Fruit fly (Drosophila melanogaster): ENCODE measurements around the gene Ssb-c31a.
A peak's percentile ranks its signal among the peaks of the same experiment; 100 is the strongest.

Gene Ssb-c31a

dm6 chr2L:8204996-8205567, 6.1 kb upstream of the Ssb-c31a start, which contains the start of gene SLC5A11 (continued):
- TF ChIP-seq CG2129 (GFP tag; IDR thresholded peaks at IDR 0.05; ENCODE audit: partially characterized antibody) (no peak), CG12155 (GFP tag; optimal IDR thresholded peaks at IDR 0.05) (peak; percentile 98), dmrt99B (tag; optimal IDR thresholded peaks at IDR 0.05) (peak; percentile 100), CG10209 (GFP tag; optimal IDR thresholded peaks at IDR 0.05) (peak; percentile 94), Scr (GFP tag; IDR thresholded peaks at IDR 0.05; ENCODE audit: partially characterized antibody) (no peak), CrebB (tag; optimal IDR thresholded peaks at IDR 0.05) (peak; percentile 94), CG3407 (GFP tag; optimal IDR thresholded peaks at IDR 0.05) (peak; percentile 86), CG17568 (GFP tag; optimal IDR thresholded peaks at IDR 0.05) (peak; percentile 90), stc (GFP tag; IDR thresholded peaks at IDR 0.05) (peak; percentile 98), tll (GFP tag; optimal IDR thresholded peaks at IDR 0.05) (peak in 1 of 2 experiments; percentile 80), slbo (GFP tag; IDR thresholded peaks at IDR 0.05) (peak; percentile 100), odd (GFP tag; optimal IDR thresholded peaks at IDR 0.05) (peak; percentile 95), Ravus (GFP tag; IDR thresholded peaks at IDR 0.05) (peak; percentile 64), CG32772 (GFP tag; IDR thresholded peaks at IDR 0.05) (peak; percentile 95), CG13287 (GFP tag; IDR thresholded peaks at IDR 0.05; ENCODE audit: partially characterized antibody) (no peak; the same call in 1 of the 2 replicates), CG43689 (GFP tag; IDR thresholded peaks at IDR 0.05) (peak; percentile 88), gcm (GFP tag; optimal IDR thresholded peaks at IDR 0.05) (peak; percentile 96), CG15073 (GFP tag; optimal IDR thresholded peaks at IDR 0.05) (peak; percentile 83), CG10274 (GFP tag; optimal IDR thresholded peaks at IDR 0.05) (peak; percentile 84), jing (GFP tag; optimal IDR thresholded peaks at IDR 0.05) (peak; percentile 99), knrl (GFP tag; IDR thresholded peaks at IDR 0.05; ENCODE audit: partially characterized antibody) (no peak; the same call in 2 of the 3 replicates), Neu2 (GFP tag; optimal IDR thresholded peaks at IDR 0.05; ENCODE audit: borderline replicate concordance) (peak; percentile 80), unpg (GFP tag; optimal IDR thresholded peaks at IDR 0.05) (peak; percentile 85), pfk (GFP tag; optimal IDR thresholded peaks at IDR 0.05) (no peak), hkb (optimal IDR thresholded peaks at IDR 0.05) (no peak), hkb (GFP tag; IDR thresholded peaks at IDR 0.05) (peak; percentile 92), gcm2 (GFP tag; optimal IDR thresholded peaks at IDR 0.05) (peak; percentile 89), lilli (GFP tag; optimal IDR thresholded peaks at IDR 0.05) (peak; percentile 99), CG6765 (GFP tag; optimal IDR thresholded peaks at IDR 0.05) (peak; percentile 95), vnd (GFP tag; IDR thresholded peaks at IDR 0.05; ENCODE audit: partially characterized antibody) (no peak), CG8089 (GFP tag; optimal IDR thresholded peaks at IDR 0.05) (peak; percentile 31), gt (GFP tag; IDR thresholded peaks at IDR 0.05) (peak; percentile 83; the same call in 1 of the 2 replicates), Nf-YC (tag; optimal IDR thresholded peaks at IDR 0.05) (peak; percentile 91), D19A (tag; optimal IDR thresholded peaks at IDR 0.05) (peak; percentile 87), slp2 (GFP tag; optimal IDR thresholded peaks at IDR 0.05) (peak; percentile 61), D19B (GFP tag; optimal IDR thresholded peaks at IDR 0.05) (peak; percentile 100), yki (optimal IDR thresholded peaks at IDR 0.05) (no peak), pita (GFP tag; optimal IDR thresholded peaks at IDR 0.05) (no peak), Jarid2 (GFP tag; optimal IDR thresholded peaks at IDR 0.05) (peak; percentile 85), crc (GFP tag; optimal IDR thresholded peaks at IDR 0.05) (peak; percentile 83), Nf-YA (GFP tag; IDR thresholded peaks at IDR 0.05) (peak; percentile 77), CG4820 (GFP tag; optimal IDR thresholded peaks at IDR 0.05) (peak; percentile 99), CG15696 (tag; optimal IDR thresholded peaks at IDR 0.05) (peak; percentile 70), nerfin-1 (tag; optimal IDR thresholded peaks at IDR 0.05) (peak; percentile 89), Dfd (GFP tag; optimal IDR thresholded peaks at IDR 0.05) (no peak), prd (optimal IDR thresholded peaks at IDR 0.05) (no peak), prd (GFP tag; IDR thresholded peaks at IDR 0.05) (peak; percentile 97), CG11696 (GFP tag; IDR thresholded peaks at IDR 0.05) (peak; percentile 92), tna (GFP tag; IDR thresholded peaks at IDR 0.05; ENCODE audit: partially characterized antibody) (no peak), CG1529 (GFP tag; optimal IDR thresholded peaks at IDR 0.05) (peak; percentile 94)

All from whole organism, embryonic.